Worm (Caenorhabditis elegans) whole organism, L1 larva: Measurements from ENCODE around the gene K10D6.3.
A peak's percentile ranks its signal among the peaks of the same experiment; 100 is the strongest.

ENCODE experiments used
- C04F5.9 ChIP-seq: sonication (generic microtip); optimal IDR thresholded peaks from 2 replicates; lab custom pipeline; 2016; ENCODE audit warnings: missing genetic modification characterization, missing compliant biosample characterization
- Y116A8C.19 ChIP-seq: sonication (generic microtip); optimal IDR thresholded peaks from 2 replicates; lab custom pipeline; 2016; ENCODE audit warnings: missing compliant biosample characterization, missing genetic modification characterization, borderline replicate concordance
- alr-1 ChIP-seq: fragments of 200-800 bp; sonication (Bioruptor generic); optimal IDR thresholded peaks from 2 replicates; lab custom pipeline; 2018; ENCODE audit warnings: borderline replicate concordance, mild to moderate bottlenecking, missing genetic modification characterization, missing compliant biosample characterization
- blmp-1 ChIP-seq: fragments of 150-350 bp; optimal IDR thresholded peaks from 2 replicates; lab custom pipeline; 2014; ENCODE audit warnings: missing biosample characterization, missing genetic modification characterization
- dsc-1 ChIP-seq: sonication (generic microtip); optimal IDR thresholded peaks from 2 replicates; lab custom pipeline; 2016; ENCODE audit warnings: mild to moderate bottlenecking, missing genetic modification characterization, missing compliant biosample characterization
- egl-13 ChIP-seq: sonication (generic microtip); optimal IDR thresholded peaks from 2 replicates; lab custom pipeline; 2016; ENCODE audit warnings: missing genotype, missing genetic modification reagents, missing genetic modification characterization, missing compliant biosample characterization
- egl-27 ChIP-seq, 2 experiments: fragments of 150-350 bp in 1 of 2; sonication (generic microtip); optimal IDR thresholded peaks; 3 replicates each; lab custom pipeline; 2017 to 2018; ENCODE audit warnings: missing biosample characterization in 2 of 2, missing genetic modification characterization in 2 of 2, missing genetic modification reagents in 2 of 2
- elt-2 ChIP-seq: sonication (generic microtip); optimal IDR thresholded peaks from 2 replicates; lab custom pipeline; 2016; ENCODE audit warnings: missing genetic modification characterization, mild to moderate bottlenecking, inconsistent platforms, missing compliant biosample characterization, missing genetic modification reagents
- elt-3 ChIP-seq, 6 experiments: fragments of 150-350 bp in 1 of 6; sonication (generic microtip); optimal IDR thresholded peaks; 2 replicates each; lab custom pipeline; 2017 to 2018; ENCODE audit warnings: missing biosample characterization in 6 of 6, missing genetic modification characterization in 6 of 6, inconsistent platforms in 1 of 6
- fkh-10 ChIP-seq: sonication (generic microtip); optimal IDR thresholded peaks from 2 replicates; lab custom pipeline; 2017; ENCODE audit warnings: missing biosample characterization, missing genetic modification reagents, missing genetic modification characterization
- fkh-4 ChIP-seq: sonication (generic microtip); optimal IDR thresholded peaks from 2 replicates; lab custom pipeline; 2016; ENCODE audit warnings: missing compliant biosample characterization, missing genetic modification characterization, borderline replicate concordance
- fos-1 ChIP-seq: fragments of 150-350 bp; optimal IDR thresholded peaks from 2 replicates; lab custom pipeline; 2014; ENCODE audit warnings: missing biosample characterization, missing genetic modification characterization
- irx-1 ChIP-seq: sonication (generic microtip); optimal IDR thresholded peaks from 2 replicates; lab custom pipeline; 2016; ENCODE audit warnings: missing genetic modification characterization, missing compliant biosample characterization
- jun-1 ChIP-seq: fragments of 150-350 bp; optimal IDR thresholded peaks from 2 replicates; lab custom pipeline; 2014; ENCODE audit warnings: missing biosample characterization, missing genetic modification reagents, missing genetic modification characterization
- lin-14 ChIP-seq: fragments of 200-800 bp; sonication (Bioruptor generic); optimal IDR thresholded peaks from 2 replicates; lab custom pipeline; 2018; ENCODE audit warnings: mild to moderate bottlenecking, missing genetic modification characterization, moderate library complexity, missing compliant biosample characterization
- lin-39 ChIP-seq: fragments of 150-350 bp; optimal IDR thresholded peaks from 2 replicates; lab custom pipeline; 2014; ENCODE audit warnings: missing biosample characterization, missing genetic modification reagents, missing genetic modification characterization
- mdl-1 ChIP-seq, 2 experiments: fragments of 150-350 bp; optimal IDR thresholded peaks; 2 replicates each; lab custom pipeline; 2014 to 2017; ENCODE audit warnings: missing biosample characterization in 2 of 2, missing genetic modification characterization in 2 of 2, inconsistent platforms in 1 of 2
- mef-2 ChIP-seq: fragments of 150-350 bp; optimal IDR thresholded peaks from 2 replicates; lab custom pipeline; 2014; ENCODE audit warnings: missing biosample characterization, missing genetic modification characterization
- nhr-11 ChIP-seq: fragments of 150-350 bp; optimal IDR thresholded peaks from 2 replicates; lab custom pipeline; 2014; ENCODE audit warnings: missing biosample characterization, missing genetic modification characterization
- nhr-12 ChIP-seq: sonication (generic microtip); optimal IDR thresholded peaks from 2 replicates; lab custom pipeline; 2017; ENCODE audit warnings: missing biosample characterization, missing genetic modification characterization
- nhr-20 ChIP-seq: sonication (generic microtip); optimal IDR thresholded peaks from 2 replicates; lab custom pipeline; 2016; ENCODE audit warnings: mild to moderate bottlenecking, missing genetic modification characterization, missing compliant biosample characterization
- nhr-28 ChIP-seq: fragments of 150-350 bp; optimal IDR thresholded peaks from 2 replicates; lab custom pipeline; 2014; ENCODE audit warnings: missing biosample characterization, missing genetic modification characterization
- nhr-71 ChIP-seq: sonication (generic microtip); optimal IDR thresholded peaks from 2 replicates; lab custom pipeline; 2016; ENCODE audit warnings: mild to moderate bottlenecking, missing genetic modification characterization, moderate library complexity, missing compliant biosample characterization
- nhr-85 ChIP-seq: sonication (generic microtip); peaks from one replicate; lab custom pipeline; 2016; ENCODE audit warnings: missing genetic modification characterization, inconsistent platforms, missing compliant biosample characterization
- pax-3 ChIP-seq: fragments of 200-800 bp; sonication (Bioruptor generic); optimal IDR thresholded peaks from 2 replicates; lab custom pipeline; 2018; ENCODE audit warnings: mild to moderate bottlenecking, missing genetic modification characterization, moderate library complexity, missing compliant biosample characterization
- pqm-1 ChIP-seq: sonication (generic microtip); optimal IDR thresholded peaks from 3 replicates; lab custom pipeline; 2017; ENCODE audit warnings: missing biosample characterization, missing genetic modification characterization
- skn-1 ChIP-seq: fragments of 150-350 bp; optimal IDR thresholded peaks from 2 replicates; lab custom pipeline; 2014; ENCODE audit warnings: missing biosample characterization, missing genetic modification characterization
- snu-23 ChIP-seq: sonication (generic microtip); optimal IDR thresholded peaks from 2 replicates; lab custom pipeline; 2016; ENCODE audit warnings: missing genetic modification characterization, missing compliant biosample characterization
- tlp-1 ChIP-seq: fragments of 150-350 bp; optimal IDR thresholded peaks from 2 replicates; lab custom pipeline; 2014; ENCODE audit warnings: missing biosample characterization, missing genetic modification characterization
- unc-130 ChIP-seq: fragments of 150-350 bp; optimal IDR thresholded peaks from 2 replicates; lab custom pipeline; 2017; ENCODE audit warnings: missing biosample characterization, missing genetic modification characterization, inconsistent platforms
- unc-30 ChIP-seq: sonication (generic microtip); optimal IDR thresholded peaks from 2 replicates; lab custom pipeline; 2017; ENCODE audit warnings: missing biosample characterization, missing genetic modification characterization
- zag-1 ChIP-seq: fragments of 150-350 bp; optimal IDR thresholded peaks from 2 replicates; lab custom pipeline; 2014; ENCODE audit warnings: missing biosample characterization, missing genetic modification characterization
- ztf-4 ChIP-seq: fragments of 150-350 bp; optimal IDR thresholded peaks from 2 replicates; lab custom pipeline; 2014; ENCODE audit warnings: missing biosample characterization, missing genetic modification characterization

K10D6.3 gene

DNA sequence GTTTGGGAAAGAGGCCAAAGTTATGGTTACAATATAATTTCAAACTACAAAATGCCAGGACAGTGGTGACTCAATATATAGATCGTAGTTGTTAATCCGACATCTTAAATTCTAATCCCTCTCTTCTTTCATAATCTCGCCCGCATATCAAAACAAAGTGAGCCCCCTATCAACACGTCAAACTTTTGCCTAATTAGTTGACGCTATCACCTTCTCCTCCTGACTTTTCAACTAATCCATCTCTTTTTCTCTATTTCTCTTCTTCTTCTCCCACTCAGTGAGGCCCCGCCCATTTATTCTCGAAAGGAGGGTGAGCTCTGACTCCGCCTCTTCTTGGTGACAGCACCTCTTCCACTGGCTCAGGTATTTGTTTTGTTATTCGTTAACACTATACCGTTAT, 10.9 kb downstream of the K10D6.3 start (continued):
- TF ChIP-seq mdl-1 (tag; optimal IDR thresholded peaks at IDR 0.05; lab: Kevin White, UChicago) (no peak), zag-1 (tag; lab: Kevin White, UChicago) (no peak), fkh-10 (peak; percentile 9), lin-39 (tag; lab: Kevin White, UChicago) (no peak), pax-3 (tag; lab: Kevin White, UChicago) (peak; percentile 47), tlp-1 (tag; lab: Kevin White, UChicago) (no peak), unc-130 (tag; lab: Kevin White, UChicago) (no peak), elt-3 (tag; optimal IDR thresholded peaks at IDR 0.05; lab: Kevin White, UChicago) (no peak), egl-27 (tag; optimal IDR thresholded peaks at IDR 0.05; lab: Kevin White, UChicago) (no peak), skn-1 (tag; lab: Kevin White, UChicago) (no peak)

- TF ChIP-seq egl-27 (tag; optimal IDR thresholded peaks at IDR 0.05; lab: Kevin White, UChicago) (no peak), nhr-85 (tag; lab: Kevin White, UChicago) (no peak), C04F5.9 (no peak), dsc-1 (tag; lab: Kevin White, UChicago) (peak; percentile 58)
These were observed 14.2 kb downstream of the K10D6.3 start for ce11 chrV:11214569-11214968.

DNA sequence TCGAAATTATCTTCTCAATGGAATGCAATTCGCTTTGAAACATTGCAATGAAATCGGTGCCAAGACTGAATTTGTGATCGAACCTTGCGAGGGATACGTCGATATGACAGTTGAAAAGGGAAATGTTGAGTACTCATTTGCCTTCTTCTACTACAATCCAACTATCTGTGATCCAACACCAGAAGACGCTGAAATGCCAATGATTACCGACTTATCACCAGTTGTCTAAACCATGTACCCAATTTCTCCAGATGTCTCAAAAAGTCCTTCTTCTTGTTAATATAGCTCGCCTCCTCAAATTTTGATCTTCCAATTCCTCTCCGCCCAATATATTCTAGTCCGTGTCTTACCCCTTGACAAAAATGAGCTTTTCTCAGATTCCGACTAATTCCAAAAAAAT, 15.7 kb downstream of the K10D6.3 start:
- no peak for TF ChIP-seq elt-3 (tag; optimal IDR thresholded peaks at IDR 0.05; lab: Kevin White, UChicago)
- TF ChIP-seq mef-2 (tag; lab: Kevin White, UChicago): no peak
- TF ChIP-seq, all 84 proteins: peak for 0

DNA sequence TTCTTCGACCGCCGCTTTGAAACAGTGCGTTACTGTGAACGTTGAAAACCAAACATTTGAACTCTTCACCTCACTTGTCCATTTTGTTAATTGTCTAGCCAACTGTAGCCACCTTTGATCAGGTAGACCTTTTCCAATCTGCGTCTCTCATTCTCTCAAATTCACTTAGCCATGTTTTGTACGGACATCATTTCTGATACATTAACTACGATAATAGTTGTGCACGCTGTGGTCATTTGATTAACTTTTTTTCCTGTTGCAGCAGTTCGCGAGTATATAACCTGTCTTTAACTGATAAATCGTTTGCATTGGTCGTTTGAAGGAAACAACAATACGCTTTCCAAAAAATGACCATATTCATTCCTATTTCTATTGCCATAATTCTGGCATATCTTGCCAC, 17.0 kb downstream of the K10D6.3 start, which contains the start of gene cyp-29A2:
TSS of gene cyp-29A2 (plus strand) at position 190 of the 400 bp plus-strand sequence.
- TF ChIP-seq alr-1 (tag; lab: Kevin White, UChicago): no peak
- TF ChIP-seq nhr-28 (tag; lab: Kevin White, UChicago): no peak
- TF ChIP-seq nhr-11 (tag; lab: Kevin White, UChicago): no peak
- peak; percentile 17 for TF ChIP-seq elt-2 (tag; lab: Kevin White, UChicago)
- TF ChIP-seq nhr-12: no peak
- TF ChIP-seq snu-23 (GFP tag; lab: Kevin White, UChicago): peak; percentile 17
- TF ChIP-seq ztf-4 (tag; lab: Kevin White, UChicago): no peak
- TF ChIP-seq nhr-71 (tag; lab: Kevin White, UChicago): peak; percentile 22
- TF ChIP-seq Y116A8C.19 (tag; lab: Kevin White, UChicago): no peak
- no peak for TF ChIP-seq jun-1 (tag; lab: Kevin White, UChicago)
- peak; percentile 52 for TF ChIP-seq nhr-20
- no peak for TF ChIP-seq pqm-1 (tag; lab: Kevin White, UChicago)
- TF ChIP-seq lin-14 (GFP tag; lab: Kevin White, UChicago): peak; percentile 11
- TF ChIP-seq unc-30: no peak
- peak in 1 of 6 experiments; percentile 16 for TF ChIP-seq elt-3 (tag; optimal IDR thresholded peaks at IDR 0.05; lab: Kevin White, UChicago)
- peak; percentile 8 for TF ChIP-seq nhr-85 (tag; lab: Kevin White, UChicago)
- TF ChIP-seq irx-1 (tag; lab: Kevin White, UChicago): no peak
- TF ChIP-seq blmp-1 (tag; lab: Kevin White, UChicago): peak; percentile 7
- TF ChIP-seq egl-13: no peak
- TF ChIP-seq fkh-4 (tag; lab: Kevin White, UChicago): no peak
- TF ChIP-seq, all 84 proteins: peak for 8

ce11 chrV:11220415-11220814, 20.0 kb downstream of the K10D6.3 start:
- no peak for TF ChIP-seq fkh-10
- peak in 2 of 6 experiments; percentile 44 to 83 for TF ChIP-seq elt-3 (tag; optimal IDR thresholded peaks at IDR 0.05; lab: Kevin White, UChicago)

DNA sequence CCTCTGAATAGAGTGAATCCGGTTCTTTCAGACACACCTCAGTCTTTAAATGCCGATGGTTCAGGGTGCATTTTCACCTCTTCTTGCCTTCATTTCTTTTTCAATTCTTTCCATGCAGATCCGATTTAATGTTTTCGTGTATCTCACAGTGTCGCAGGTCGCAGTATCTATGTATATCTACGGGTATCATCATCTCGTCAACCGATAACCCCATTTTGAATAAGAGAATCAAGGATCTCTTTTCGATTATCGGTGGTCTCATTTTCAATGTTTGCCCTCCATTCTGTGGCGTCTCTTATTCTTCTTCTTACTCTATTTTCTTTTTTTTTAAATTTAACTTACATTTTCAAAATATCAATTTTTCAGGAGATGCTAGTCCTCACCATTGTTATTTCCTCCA, 20.5 kb downstream of the K10D6.3 start, which contains the start of gene T19B10.2:
TSS of gene T19B10.2 (plus strand) at position 367 of the 400 bp plus-strand sequence.
- TF ChIP-seq fos-1 (tag; lab: Kevin White, UChicago) (no peak), elt-3 (tag; optimal IDR thresholded peaks at IDR 0.05; lab: Kevin White, UChicago) (peak in 1 of 6 experiments; percentile 15), blmp-1 (tag; lab: Kevin White, UChicago) (peak; percentile 84)
